Fruit fly (Drosophila melanogaster): ENCODE results near the gene CG5276.

CG5276 gene

dm6 chr3R:11435537-11436234 lies 4.1 kb downstream of the CG5276 start, which contains the start of the genes Exd2 and CG5281 (continued):
- peak; percentile 59 for TF ChIP-seq chn (GFP tag; optimal IDR thresholded peaks at IDR 0.05)
- no peak for TF ChIP-seq run (tag; optimal IDR thresholded peaks at IDR 0.05)
- no peak for TF ChIP-seq hb (GFP tag; IDR thresholded peaks at IDR 0.05; ENCODE audit: partially characterized antibody)
- TF ChIP-seq CG9609 (GFP tag; optimal IDR thresholded peaks at IDR 0.05), result peak; percentile 37
- TF ChIP-seq CG14441 (GFP tag; IDR thresholded peaks at IDR 0.05), result no peak
- no peak for TF ChIP-seq Blimp-1 (GFP tag; optimal IDR thresholded peaks at IDR 0.05)
- TF ChIP-seq nerfin-1 (tag; optimal IDR thresholded peaks at IDR 0.05), result peak; percentile 48
- TF ChIP-seq Hr3 (GFP tag; optimal IDR thresholded peaks at IDR 0.05), result peak; percentile 42
- peak; percentile 36 for TF ChIP-seq slp2 (GFP tag; optimal IDR thresholded peaks at IDR 0.05)
- TF ChIP-seq CG17359 (tag; optimal IDR thresholded peaks at IDR 0.05), result peak; percentile 53
- TF ChIP-seq CG17328 (GFP tag; IDR thresholded peaks at IDR 0.05), result 0 out of 2 replicates have a peak, but pooled peaks have one; percentile 40
- TF ChIP-seq Bteb2 (GFP tag; optimal IDR thresholded peaks at IDR 0.05), result peak; percentile 46
- TF ChIP-seq Meics (GFP tag; optimal IDR thresholded peaks at IDR 0.05), result peak; percentile 62
- TF ChIP-seq Fer1 (GFP tag; optimal IDR thresholded peaks at IDR 0.05), result peak; percentile 63
- TF ChIP-seq Eip74EF (GFP tag; optimal IDR thresholded peaks at IDR 0.05), result no peak
- TF ChIP-seq Dad (GFP tag; optimal IDR thresholded peaks at IDR 0.05), result peak; percentile 47
- no peak for TF ChIP-seq Opbp (GFP tag; IDR thresholded peaks at IDR 0.05; ENCODE audit: partially characterized antibody)
- TF ChIP-seq CG15073 (GFP tag; optimal IDR thresholded peaks at IDR 0.05), result no peak
- no peak for TF ChIP-seq CG2129 (GFP tag; IDR thresholded peaks at IDR 0.05; ENCODE audit: partially characterized antibody)
- no peak for TF ChIP-seq zf30C (GFP tag; optimal IDR thresholded peaks at IDR 0.05)
- no peak for TF ChIP-seq Doc3 (GFP tag; IDR thresholded peaks at IDR 0.05; ENCODE audit: partially characterized antibody)
- peak; percentile 86 for TF ChIP-seq Sin3A (optimal IDR thresholded peaks at IDR 0.05)
- TF ChIP-seq CkIIα-i1 (GFP tag; IDR thresholded peaks at IDR 0.05), result no peak
- no peak for TF ChIP-seq lbe (GFP tag; optimal IDR thresholded peaks at IDR 0.05)
- TF ChIP-seq CG8281 (tag; optimal IDR thresholded peaks at IDR 0.05), result no peak
- TF ChIP-seq CG1647 (GFP tag; optimal IDR thresholded peaks at IDR 0.05), result peak; percentile 46
- TF ChIP-seq CG10267 (tag; optimal IDR thresholded peaks at IDR 0.05), result peak; percentile 64
- no peak for TF ChIP-seq Usf (GFP tag; optimal IDR thresholded peaks at IDR 0.05)
- TF ChIP-seq dpn (GFP tag; optimal IDR thresholded peaks at IDR 0.05), result peak; percentile 41 to 50
- TF ChIP-seq CG31388 (GFP tag; optimal IDR thresholded peaks at IDR 0.05), result no peak
- TF ChIP-seq CrebB (tag; optimal IDR thresholded peaks at IDR 0.05), result peak; percentile 52
- TF ChIP-seq pnt (GFP tag; optimal IDR thresholded peaks at IDR 0.05), result peak; percentile 13
- no peak for TF ChIP-seq ATbp (GFP tag; optimal IDR thresholded peaks at IDR 0.05)
- no peak for TF ChIP-seq CG2678 (tag; optimal IDR thresholded peaks at IDR 0.05)
- peak; percentile 12 for TF ChIP-seq CG6765 (GFP tag; optimal IDR thresholded peaks at IDR 0.05)
- 0 out of 2 replicates have a peak, but pooled peaks have one; percentile 27 for TF ChIP-seq Nf-YA (GFP tag; IDR thresholded peaks at IDR 0.05)
- no peak for TF ChIP-seq CG6683 (GFP tag; optimal IDR thresholded peaks at IDR 0.05)
- TF ChIP-seq CG10979 (tag; optimal IDR thresholded peaks at IDR 0.05), result peak; percentile 43
- peak; percentile 36 for TF ChIP-seq CG7928 (GFP tag; optimal IDR thresholded peaks at IDR 0.05)
- TF ChIP-seq CG1529 (GFP tag; optimal IDR thresholded peaks at IDR 0.05), result peak; percentile 22
- no peak for TF ChIP-seq CG43689 (GFP tag; IDR thresholded peaks at IDR 0.05)
- peak; percentile 50 for TF ChIP-seq CG9817 (tag; optimal IDR thresholded peaks at IDR 0.05)
- peak; percentile 35 for TF ChIP-seq CG8089 (GFP tag; optimal IDR thresholded peaks at IDR 0.05)
- TF ChIP-seq CG3163 (GFP tag; optimal IDR thresholded peaks at IDR 0.05), result peak; percentile 25
- TF ChIP-seq CG14860 (GFP tag; IDR thresholded peaks at IDR 0.05; ENCODE audit: partially characterized antibody), result no peak
- TF ChIP-seq Lim3 (GFP tag; IDR thresholded peaks at IDR 0.05), result no peak
- TF ChIP-seq fd3F (GFP tag; optimal IDR thresholded peaks at IDR 0.05), result peak; percentile 24
- TF ChIP-seq exex (tag; optimal IDR thresholded peaks at IDR 0.05), result no peak
- TF ChIP-seq eve (GFP tag; optimal IDR thresholded peaks at IDR 0.05), result no peak

Measured in whole organism, embryonic.